Fruit fly (Drosophila melanogaster): ENCODE data around the gene tty.

Gene tty

dm6 chrX:21322289-21322981, 17.0 kb downstream of the tty start (continued):
- no peak for TF ChIP-seq Myb (GFP tag; optimal IDR thresholded peaks at IDR 0.05)
- TF ChIP-seq Atf3 (GFP tag; optimal IDR thresholded peaks at IDR 0.05), result no peak
- no peak for TF ChIP-seq CG5245 (GFP tag; optimal IDR thresholded peaks at IDR 0.05)
- no peak for TF ChIP-seq CG1792 (GFP tag; optimal IDR thresholded peaks at IDR 0.05)
- TF ChIP-seq tx (GFP tag; optimal IDR thresholded peaks at IDR 0.05), result no peak
- TF ChIP-seq jumu (GFP tag; optimal IDR thresholded peaks at IDR 0.05), result no peak
- TF ChIP-seq ATbp (GFP tag; optimal IDR thresholded peaks at IDR 0.05), result no peak
- no peak for TF ChIP-seq yki (optimal IDR thresholded peaks at IDR 0.05)
- no peak for TF ChIP-seq wek (GFP tag; optimal IDR thresholded peaks at IDR 0.05)
- no peak for TF ChIP-seq bbx (GFP tag; IDR thresholded peaks at IDR 0.05; ENCODE audit: partially characterized antibody)
- no peak for TF ChIP-seq gcm (GFP tag; optimal IDR thresholded peaks at IDR 0.05)
- TF ChIP-seq zfh1 (GFP tag; IDR thresholded peaks at IDR 0.05), result no peak
- TF ChIP-seq CG2199 (GFP tag; IDR thresholded peaks at IDR 0.05), result no peak
- TF ChIP-seq CG31224 (GFP tag; IDR thresholded peaks at IDR 0.05), result 0 out of 2 replicates have a peak, but pooled peaks have one; percentile 24
- TF ChIP-seq grau (tag; optimal IDR thresholded peaks at IDR 0.05), result peak; percentile 78
- TF ChIP-seq Xbp1 (GFP tag; optimal IDR thresholded peaks at IDR 0.05), result no peak
- TF ChIP-seq Bdp1 (GFP tag; optimal IDR thresholded peaks at IDR 0.05), result no peak
- TF ChIP-seq Oaz (GFP tag; IDR thresholded peaks at IDR 0.05), result no peak
- no peak for TF ChIP-seq CG9797 (GFP tag; optimal IDR thresholded peaks at IDR 0.05)
- peak; percentile 92 for TF ChIP-seq cwo (GFP tag; optimal IDR thresholded peaks at IDR 0.05)
- TF ChIP-seq pho (GFP tag; optimal IDR thresholded peaks at IDR 0.05), result no peak
- no peak for TF ChIP-seq Ets97D (GFP tag; optimal IDR thresholded peaks at IDR 0.05)
- TF ChIP-seq unpg (GFP tag; optimal IDR thresholded peaks at IDR 0.05), result no peak
- TF ChIP-seq CG12744 (GFP tag; optimal IDR thresholded peaks at IDR 0.05), result no peak
- peak; percentile 81 for TF ChIP-seq dmrt99B (tag; optimal IDR thresholded peaks at IDR 0.05)
- TF ChIP-seq CG9215 (GFP tag; IDR thresholded peaks at IDR 0.05), result peak; percentile 53
- TF ChIP-seq CG31365 (tag; optimal IDR thresholded peaks at IDR 0.05), result no peak
- peak; percentile 50 for TF ChIP-seq D19B (GFP tag; optimal IDR thresholded peaks at IDR 0.05)
- no peak for TF ChIP-seq CG15479 (GFP tag; optimal IDR thresholded peaks at IDR 0.05)
- no peak for TF ChIP-seq B-H1 (GFP tag; IDR thresholded peaks at IDR 0.05)
- TF ChIP-seq chinmo (GFP tag; IDR thresholded peaks at IDR 0.05; ENCODE audit: partially characterized antibody), result no peak
- TF ChIP-seq sim (GFP tag; IDR thresholded peaks at IDR 0.05), result no peak
- no peak for TF ChIP-seq seq (GFP tag; IDR thresholded peaks at IDR 0.05)
- TF ChIP-seq CG17385 (GFP tag; optimal IDR thresholded peaks at IDR 0.05), result no peak
- TF ChIP-seq stwl (tag; optimal IDR thresholded peaks at IDR 0.05), result no peak
- no peak for TF ChIP-seq CoRest (tag; optimal IDR thresholded peaks at IDR 0.05)
- TF ChIP-seq Lpt (GFP tag; optimal IDR thresholded peaks at IDR 0.05), result no peak
- no peak for TF ChIP-seq CG9437 (GFP tag; optimal IDR thresholded peaks at IDR 0.05)
- no peak for TF ChIP-seq CG2875 (GFP tag; optimal IDR thresholded peaks at IDR 0.05)
- TF ChIP-seq gem (tag; optimal IDR thresholded peaks at IDR 0.05), result peak; percentile 4
- peak; percentile 46 for TF ChIP-seq caup (GFP tag; optimal IDR thresholded peaks at IDR 0.05; ENCODE audit: severe bottlenecking)
- peak; percentile 71 for TF ChIP-seq lab (GFP tag; optimal IDR thresholded peaks at IDR 0.05)
- TF ChIP-seq pan (optimal IDR thresholded peaks at IDR 0.05), result no peak
- TF ChIP-seq pan (GFP tag; optimal IDR thresholded peaks at IDR 0.05 in 1 of 2, IDR thresholded peaks at IDR 0.05 in 1 of 2), result no peak
- no peak for TF ChIP-seq CG7928 (GFP tag; optimal IDR thresholded peaks at IDR 0.05)
- no peak; the same call in 1 of the 2 replicates for TF ChIP-seq CG6272 (GFP tag; IDR thresholded peaks at IDR 0.05)
- no peak for TF ChIP-seq jigr1 (GFP tag; IDR thresholded peaks at IDR 0.05)
- TF ChIP-seq CG4730 (GFP tag; IDR thresholded peaks at IDR 0.05), result peak; percentile 29; the same call in 1 of the 2 replicates
- peak; percentile 54 for TF ChIP-seq lmd (GFP tag; IDR thresholded peaks at IDR 0.05)
- TF ChIP-seq abd-A (tag; optimal IDR thresholded peaks at IDR 0.05), result no peak
- no peak for TF ChIP-seq Usf (GFP tag; optimal IDR thresholded peaks at IDR 0.05)
